Worm (Caenorhabditis elegans) whole organism, L4 larva: ENCODE data around the gene cec-4.
A peak's percentile ranks its signal among the peaks of the same experiment; 100 is the strongest.

Experiments used
- F10B5.3 ChIP-seq: sonication (generic microtip); optimal IDR thresholded peaks from 2 replicates; lab custom pipeline; 2016; ENCODE audit warnings: mild to moderate bottlenecking, missing genetic modification characterization, missing compliant biosample characterization
- ZK337.2 ChIP-seq: fragments of 200-800 bp; sonication (Bioruptor generic); IDR thresholded peaks from 2 replicates; pipeline ENCODE4 v1.3.6; 2022; ENCODE audit warnings: missing genetic modification reagents, missing genetic modification characterization, missing compliant biosample characterization
- ZK546.5 ChIP-seq, 2 experiments: sonication (generic microtip); optimal IDR thresholded peaks; 2 replicates each; lab custom pipeline; 2017; ENCODE audit warnings: missing biosample characterization in 2 of 2, missing genetic modification characterization in 2 of 2
- aha-1 ChIP-seq: fragments of 150-350 bp; peaks from one replicate; lab custom pipeline; 2014; ENCODE audit warnings: missing biosample characterization, missing genetic modification characterization
- ceh-44 ChIP-seq: fragments of 200-800 bp; sonication (Bioruptor generic); IDR thresholded peaks from 2 replicates; pipeline ENCODE4 v1.3.6; 2022; ENCODE audit warnings: missing genetic modification reagents, missing genetic modification characterization, missing compliant biosample characterization
- ces-1 ChIP-seq: fragments of 150-350 bp; sonication (generic microtip); optimal IDR thresholded peaks from 4 replicates; lab custom pipeline; 2014; ENCODE audit warnings: missing biosample characterization, missing genetic modification reagents, missing genetic modification characterization
- cey-2 ChIP-seq: sonication (generic microtip); optimal IDR thresholded peaks from 3 replicates; lab custom pipeline; 2017; ENCODE audit warnings: missing genetic modification characterization, mild to moderate bottlenecking, missing compliant biosample characterization, antibody characterized with exemption, borderline replicate concordance; ENCODE audit not compliant: insufficient read depth
- ctbp-1 ChIP-seq: fragments of 200-800 bp; sonication (Bioruptor generic); IDR thresholded peaks from 2 replicates; pipeline ENCODE4 v1.3.6; 2022; ENCODE audit warnings: missing genetic modification reagents, missing genetic modification characterization, missing compliant biosample characterization
- fkh-10 ChIP-seq: fragments of 150-350 bp; optimal IDR thresholded peaks from 2 replicates; lab custom pipeline; 2014; ENCODE audit warnings: missing biosample characterization, missing genetic modification reagents, missing genetic modification characterization
- hif-1 ChIP-seq, 2 experiments: sonication (generic microtip); optimal IDR thresholded peaks; 2 replicates each; lab custom pipeline; 2016 to 2017; ENCODE audit warnings: missing compliant biosample characterization in 2 of 2, missing genetic modification characterization in 2 of 2, missing genetic modification reagents in 2 of 2, missing genotype in 2 of 2, mild to moderate bottlenecking in 1 of 2
- hlh-30 ChIP-seq: sonication (generic microtip); optimal IDR thresholded peaks from 2 replicates; lab custom pipeline; 2017; ENCODE audit warnings: antibody characterized with exemption, mild to moderate bottlenecking, missing genetic modification characterization, missing compliant biosample characterization; ENCODE audit not compliant: insufficient read depth
- hmg-1.1 ChIP-seq: fragments of 200-800 bp; sonication (Bioruptor generic); IDR thresholded peaks from 2 replicates; pipeline ENCODE4 v1.3.6; 2022; ENCODE audit warnings: missing genetic modification reagents, missing genetic modification characterization, missing compliant biosample characterization
- lin-1 ChIP-seq: fragments of 200-800 bp; sonication (Bioruptor generic); IDR thresholded peaks from 2 replicates; pipeline ENCODE4 v1.3.6; 2022; ENCODE audit warnings: missing genetic modification reagents, missing genetic modification characterization, missing compliant biosample characterization
- lin-15B ChIP-seq: fragments of 150-350 bp; sonication (generic microtip); optimal IDR thresholded peaks from 3 replicates; lab custom pipeline; 2014; ENCODE audit warnings: missing biosample characterization, missing genetic modification characterization
- lin-38 ChIP-seq: fragments of 200-800 bp; sonication (Bioruptor generic); IDR thresholded peaks from 2 replicates; pipeline ENCODE4 v1.3.6; 2022; ENCODE audit warnings: missing genetic modification reagents, missing genetic modification characterization, missing compliant biosample characterization
- lin-39 ChIP-seq: fragments of 150-350 bp; optimal IDR thresholded peaks from 2 replicates; lab custom pipeline; 2014; ENCODE audit warnings: missing biosample characterization, missing genetic modification reagents, missing genetic modification characterization
- mdt-29 ChIP-seq: fragments of 200-800 bp; sonication (Bioruptor generic); IDR thresholded peaks from 2 replicates; pipeline ENCODE4 v1.3.6; 2022; ENCODE audit warnings: missing genetic modification reagents, missing genetic modification characterization, missing compliant biosample characterization
- nhr-102 ChIP-seq: sonication (generic microtip); optimal IDR thresholded peaks from 2 replicates; lab custom pipeline; 2016; ENCODE audit warnings: mild to moderate bottlenecking, missing genetic modification characterization, moderate library complexity, missing compliant biosample characterization
- nhr-111 ChIP-seq: fragments of 200-800 bp; sonication (Bioruptor generic); optimal IDR thresholded peaks from 2 replicates; lab custom pipeline; 2018; ENCODE audit warnings: mild to moderate bottlenecking, missing genetic modification characterization, missing compliant biosample characterization
- nhr-41 ChIP-seq: fragments of 200-800 bp; sonication (Bioruptor generic); IDR thresholded peaks from 2 replicates; pipeline ENCODE4 v1.3.6; 2022; ENCODE audit warnings: missing genetic modification reagents, missing genetic modification characterization, missing compliant biosample characterization
- nhr-42 ChIP-seq: fragments of 200-800 bp; sonication (Bioruptor generic); IDR thresholded peaks from 2 replicates; pipeline ENCODE4 v1.3.6; 2022; ENCODE audit warnings: missing genetic modification characterization, missing compliant biosample characterization
- nhr-6 ChIP-seq: fragments of 150-350 bp; optimal IDR thresholded peaks from 2 replicates; lab custom pipeline; 2014; ENCODE audit warnings: missing biosample characterization, missing genetic modification characterization
- pha-4 ChIP-seq, 2 experiments: fragments of 150-350 bp in 1 of 2; fragments of 200-800 bp in 1 of 2; sonication (Bioruptor generic) in 1 of 2; IDR thresholded peaks in 1 of 2; optimal IDR thresholded peaks in 1 of 2; 2 replicates each; pipeline versions ENCODE4 v1.3.6 to Lab custom; 2014 to 2022; ENCODE audit warnings: missing genetic modification characterization in 2 of 2, missing genetic modification reagents in 2 of 2, missing biosample characterization in 1 of 2, missing compliant biosample characterization in 1 of 2
- tag-97 ChIP-seq: fragments of 200-800 bp; sonication (Bioruptor generic); IDR thresholded peaks from 2 replicates; pipeline ENCODE4 v1.3.6; 2022; ENCODE audit warnings: missing genetic modification characterization, missing compliant biosample characterization
- tra-1 ChIP-seq: fragments of 200-800 bp; sonication (Bioruptor generic); IDR thresholded peaks from 2 replicates; pipeline ENCODE4 v1.3.6; 2022; ENCODE audit warnings: missing genetic modification reagents, missing genetic modification characterization, missing compliant biosample characterization
- unc-62 ChIP-seq, 3 experiments: fragments of 150-350 bp in 1 of 3; sonication (generic microtip); optimal IDR thresholded peaks in 2 of 3; peaks in 1 of 3; 1 replicate in 1 of 3; 2 replicates in 2 of 3; lab custom pipeline; 2014 to 2017; ENCODE audit warnings: missing biosample characterization in 3 of 3, missing genetic modification characterization in 3 of 3, missing genetic modification reagents in 3 of 3, missing genotype in 1 of 3
- zfp-2 ChIP-seq: sonication (generic microtip); optimal IDR thresholded peaks from 2 replicates; lab custom pipeline; 2016; ENCODE audit warnings: mild to moderate bottlenecking, missing genetic modification characterization, missing compliant biosample characterization
- zip-11 ChIP-seq: fragments of 200-800 bp; sonication (Bioruptor generic); IDR thresholded peaks from 2 replicates; pipeline ENCODE4 v1.3.6; 2022; ENCODE audit warnings: missing genetic modification characterization, missing compliant biosample characterization
- ztf-11 ChIP-seq: fragments of 150-350 bp; optimal IDR thresholded peaks from 2 replicates; lab custom pipeline; 2014; ENCODE audit warnings: missing biosample characterization, missing genetic modification characterization

Gene cec-4

DNA sequence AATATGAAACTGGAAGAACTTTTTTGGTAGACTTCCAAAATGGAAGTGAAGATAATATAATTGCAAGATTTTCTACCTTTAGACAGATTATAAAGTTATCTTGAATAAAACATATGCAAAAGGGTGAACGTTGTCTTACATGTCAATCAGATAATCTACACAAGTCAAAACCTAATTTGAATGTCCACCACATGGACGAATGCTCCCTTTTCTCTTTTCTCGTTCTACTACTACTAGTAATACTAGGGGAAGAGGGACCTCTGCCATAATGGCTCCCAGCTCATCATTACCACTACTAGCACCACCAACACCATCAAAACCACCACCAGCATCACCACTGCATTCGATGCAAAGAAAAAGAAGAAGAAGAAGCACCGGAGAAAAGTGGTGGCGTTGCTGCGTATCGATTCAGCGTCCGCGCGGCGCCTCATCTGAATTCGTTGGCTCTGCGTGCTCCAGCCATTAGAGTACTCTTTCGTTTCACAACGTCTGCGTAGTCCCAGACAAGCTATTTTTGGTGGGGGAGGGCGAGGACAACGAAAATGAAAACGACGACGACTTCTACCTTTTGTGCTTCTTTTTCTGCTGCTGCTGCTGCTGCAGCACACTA, 9.9 kb downstream of the cec-4 start:
- TF ChIP-seq hmg-1.1: peak; percentile 39; the same call in 1 of the 2 replicates
- no peak for TF ChIP-seq cey-2 (tag; lab: Kevin White, UChicago)
- peak; percentile 86 for TF ChIP-seq aha-1 (tag; lab: Kevin White, UChicago)

DNA sequence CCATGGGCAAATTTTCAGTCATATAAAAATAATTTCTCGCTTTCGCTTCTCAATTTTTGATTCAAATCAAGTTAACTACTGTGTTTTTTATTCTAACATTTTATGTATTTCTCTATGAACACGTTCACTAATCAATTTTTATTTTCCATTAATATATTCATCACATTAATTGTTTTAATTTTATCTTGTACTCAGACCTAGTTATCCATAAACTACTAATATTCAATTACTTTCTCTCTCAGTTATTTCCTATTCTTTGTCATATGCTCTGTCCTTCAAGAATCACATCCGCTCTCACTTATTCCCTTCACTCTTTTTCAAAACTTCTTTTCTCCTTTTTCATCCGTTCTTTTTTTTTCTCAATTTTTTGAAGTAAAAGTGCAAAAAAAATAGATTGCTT, 11.5 kb downstream of the cec-4 start:
- TF ChIP-seq hif-1 (tag; optimal IDR thresholded peaks at IDR 0.05; lab: Kevin White, UChicago) (no peak), unc-62 (GFP tag; optimal IDR thresholded peaks at IDR 0.05 in 1 of 2; lab: Kevin White, UChicago) (no peak), unc-62 (tag; optimal IDR thresholded peaks at IDR 0.05; lab: Kevin White, UChicago) (no peak), nhr-111 (GFP tag; lab: Kevin White, UChicago) (no peak), hlh-30 (tag; lab: Kevin White, UChicago) (no peak), fkh-10 (GFP tag; lab: Kevin White, UChicago) (peak; percentile 50), ces-1 (GFP tag; lab: Kevin White, UChicago) (peak; percentile 61), nhr-102 (tag; lab: Kevin White, UChicago) (no peak), nhr-42 (no peak)

DNA sequence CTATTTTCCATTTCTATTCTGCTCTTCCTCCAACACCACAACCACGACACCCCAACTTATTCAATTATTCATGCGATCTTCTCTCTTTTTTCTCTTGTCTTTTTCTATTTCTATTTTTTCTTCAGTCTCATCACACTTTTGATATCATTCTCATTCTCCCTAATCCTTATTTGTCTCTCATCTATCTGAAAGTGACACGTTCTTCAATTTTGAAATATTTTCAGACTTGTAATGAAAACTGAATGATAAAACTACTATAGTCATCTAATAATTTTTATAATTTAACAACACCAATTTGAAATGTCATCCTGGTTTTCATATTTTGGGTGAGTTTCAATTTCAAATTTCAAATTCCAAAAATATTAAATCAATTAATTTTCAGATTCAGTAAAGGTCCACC, 13.1 kb downstream of the cec-4 start, which contains the start of gene cla-1:
TSS of gene cla-1 (plus strand) at position 301 of the 400 bp plus-strand sequence.
- TF ChIP-seq unc-62 (GFP tag; optimal IDR thresholded peaks at IDR 0.05 in 1 of 2; lab: Kevin White, UChicago) (peak in 1 of 2 experiments; percentile 61), unc-62 (tag; optimal IDR thresholded peaks at IDR 0.05; lab: Kevin White, UChicago) (no peak), lin-15B (tag; lab: Kevin White, UChicago) (no peak)

DNA sequence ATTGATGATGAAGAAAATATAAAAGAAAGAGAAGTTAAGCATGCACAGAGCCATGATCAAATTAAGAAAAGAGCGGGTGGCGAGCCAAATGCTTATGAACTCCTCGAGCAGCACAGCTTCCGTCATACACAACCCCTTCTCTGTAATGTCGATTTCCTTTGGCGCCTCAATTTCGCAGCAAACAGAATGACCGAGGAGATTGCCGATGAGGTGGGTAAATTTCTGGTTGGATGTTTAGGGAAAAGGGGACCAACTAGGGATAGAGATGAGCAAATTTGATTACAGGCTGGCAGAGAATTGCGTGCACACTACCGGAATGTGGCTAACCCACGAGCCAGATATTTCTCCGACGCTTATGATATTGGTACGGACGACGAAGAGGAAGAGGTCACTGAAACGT, 29.9 kb downstream of the cec-4 start:
- peak in 1 of 2 experiments; percentile 89 for TF ChIP-seq unc-62 (GFP tag; optimal IDR thresholded peaks at IDR 0.05 in 1 of 2; lab: Kevin White, UChicago)
- TF ChIP-seq unc-62 (tag; optimal IDR thresholded peaks at IDR 0.05; lab: Kevin White, UChicago): no peak
- TF ChIP-seq tag-97: no peak
- TF ChIP-seq nhr-6: no peak
- TF ChIP-seq ZK337.2 (GFP tag; lab: Robert Waterston, UW): no peak
- TF ChIP-seq lin-1 (GFP tag; lab: Robert Waterston, UW): no peak
- TF ChIP-seq, all 104 proteins: peak for 1

DNA sequence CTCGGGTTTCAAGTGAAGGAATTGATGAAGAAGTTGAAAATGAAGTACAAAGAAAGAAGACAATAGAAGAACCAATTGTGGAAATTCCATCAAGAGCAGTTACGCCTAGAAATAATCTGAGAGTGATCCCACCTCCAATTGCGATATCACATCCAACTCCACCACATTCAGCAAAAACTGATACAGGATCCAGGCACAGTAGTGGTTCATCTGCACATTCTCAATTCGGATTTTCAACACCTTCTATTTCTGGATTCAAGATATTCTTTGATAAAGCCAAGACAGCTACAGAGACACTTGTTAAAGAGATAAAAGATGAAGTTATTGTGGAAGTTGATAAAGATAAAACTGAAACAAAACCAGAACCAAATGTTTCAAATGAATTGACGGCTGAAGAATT, 32.6 kb downstream of the cec-4 start:
- peak in 1 of 2 experiments; percentile 90 for TF ChIP-seq unc-62 (GFP tag; optimal IDR thresholded peaks at IDR 0.05 in 1 of 2; lab: Kevin White, UChicago)
- no peak for TF ChIP-seq unc-62 (tag; optimal IDR thresholded peaks at IDR 0.05; lab: Kevin White, UChicago)
- TF ChIP-seq tra-1 (GFP tag; lab: Robert Waterston, UW): no peak

DNA sequence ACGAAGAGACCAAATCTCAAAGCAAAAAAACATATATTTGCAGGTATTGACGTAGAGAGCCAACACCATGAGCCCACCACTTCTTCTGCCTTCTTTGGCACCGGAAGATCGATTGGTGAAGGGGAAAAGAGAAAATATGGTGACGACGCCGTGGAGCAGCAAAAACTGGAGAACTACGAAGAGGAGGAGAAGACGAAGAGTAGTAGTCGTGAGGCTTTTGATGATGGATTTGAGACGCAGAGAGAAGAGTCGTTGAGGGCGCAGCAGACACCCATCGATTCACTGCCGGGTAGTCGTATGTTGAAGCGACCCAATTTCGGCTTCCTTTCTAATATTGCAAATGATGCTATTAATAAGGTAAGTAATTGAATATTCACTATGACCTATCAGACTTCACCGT, 35.9 kb downstream of the cec-4 start:
- TF ChIP-seq unc-62 (GFP tag; optimal IDR thresholded peaks at IDR 0.05 in 1 of 2; lab: Kevin White, UChicago) (peak in 1 of 2 experiments; percentile 75), unc-62 (tag; optimal IDR thresholded peaks at IDR 0.05; lab: Kevin White, UChicago) (no peak), lin-39 (no peak), zip-11 (GFP tag; lab: Robert Waterston, UW) (no peak), pha-4 (GFP tag; IDR thresholded peaks at IDR 0.05; lab: Robert Waterston, UW) (no peak), pha-4 (tag; optimal IDR thresholded peaks at IDR 0.05; lab: Kevin White, UChicago) (no peak), zfp-2 (tag; lab: Kevin White, UChicago) (no peak), nhr-41 (GFP tag; lab: Robert Waterston, UW) (no peak), hmg-1.1 (peak; percentile 40; the same call in 1 of the 2 replicates)

DNA sequence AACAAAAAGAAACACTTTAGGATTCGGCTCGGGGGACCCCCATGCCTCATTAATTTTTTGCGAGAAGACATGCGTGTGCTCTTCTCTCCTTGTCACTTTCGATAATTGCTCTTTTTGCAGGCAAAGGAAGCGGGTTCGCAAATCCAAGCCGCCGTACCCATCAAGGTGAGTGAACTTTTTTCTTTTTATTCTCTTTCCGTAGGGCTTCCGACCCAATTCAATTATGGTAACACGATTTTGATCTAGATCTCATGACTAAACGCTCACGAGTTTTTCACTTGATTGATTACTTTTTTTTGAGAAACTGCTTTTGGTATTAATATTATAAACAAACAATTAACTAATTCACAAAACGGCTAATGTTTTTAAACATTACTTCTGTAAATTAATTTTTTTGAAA, 37.0 kb downstream of the cec-4 start:
- TF ChIP-seq nhr-41 (GFP tag; lab: Robert Waterston, UW) (no peak), ztf-11 (tag; lab: Kevin White, UChicago) (no peak), tra-1 (GFP tag; lab: Robert Waterston, UW) (no peak), fkh-10 (GFP tag; lab: Kevin White, UChicago) (peak; percentile 27), ctbp-1 (GFP tag; lab: Robert Waterston, UW) (no peak), lin-15B (tag; lab: Kevin White, UChicago) (no peak), ZK546.5 (tag; optimal IDR thresholded peaks at IDR 0.05; lab: Kevin White, UChicago) (no peak), lin-38 (GFP tag; lab: Robert Waterston, UW) (no peak), mdt-29 (no peak), hlh-30 (tag; lab: Kevin White, UChicago) (peak; percentile 15), F10B5.3 (tag; lab: Kevin White, UChicago) (no peak), ces-1 (GFP tag; lab: Kevin White, UChicago) (peak; percentile 48), ceh-44 (GFP tag; lab: Robert Waterston, UW) (no peak)
